Worm (Caenorhabditis elegans): ENCODE measurements around the gene tbc-2.

tbc-2 gene

ce11 chrII:5799553-5799952, 27.7 kb downstream of the tbc-2 start, which contains the start of gene K05F1.8:
Gene K05F1.8, minus strand, starts transcription at chrII:5799653.
- TF ChIP-seq elt-2 (tag; optimal IDR thresholded peaks at IDR 0.05) (no peak), fos-1 (tag; optimal IDR thresholded peaks at IDR 0.05) (no peak), tbx-2 (tag; optimal IDR thresholded peaks at IDR 0.05) (no peak), lsy-12 (tag; optimal IDR thresholded peaks at IDR 0.05) (no peak), ztf-4 (tag; optimal IDR thresholded peaks at IDR 0.05) (no peak), R02D3.7 (tag; optimal IDR thresholded peaks at IDR 0.05) (no peak), ztf-11 (tag; optimal IDR thresholded peaks at IDR 0.05) (no peak), nhr-76 (tag; optimal IDR thresholded peaks at IDR 0.05) (no peak), nhr-67 (tag; optimal IDR thresholded peaks at IDR 0.05) (no peak), aly-2 (tag; optimal IDR thresholded peaks at IDR 0.05) (no peak), nhr-237 (tag; optimal IDR thresholded peaks at IDR 0.05) (no peak)

- no peak for TF ChIP-seq ceh-82 (tag; optimal IDR thresholded peaks at IDR 0.05)
- no peak for TF ChIP-seq elt-1 (tag; optimal IDR thresholded peaks at IDR 0.05)
Observed at ce11 chrII:5797348-5797977, 29.8 kb downstream of the tbc-2 start, which contains the start of the genes msp-63 and msp-142. Gene msp-63, minus strand, starts transcription at chrII:5797448. Gene msp-142, plus strand, starts transcription at chrII:5797927.

- no peak for TF ChIP-seq nhr-25 (tag; optimal IDR thresholded peaks at IDR 0.05)
- no peak for TF ChIP-seq ama-1 (optimal IDR thresholded peaks at IDR 0.05)
- no peak for TF ChIP-seq ceh-28 (tag; optimal IDR thresholded peaks at IDR 0.05)
- no peak for TF ChIP-seq ztf-4 (tag; optimal IDR thresholded peaks at IDR 0.05)
- TF ChIP-seq nfya-1 (tag; optimal IDR thresholded peaks at IDR 0.05; ENCODE audit: insufficient read depth) = no peak
- TF ChIP-seq fkh-10 (GFP tag; optimal IDR thresholded peaks at IDR 0.05) = no peak
- no peak for TF ChIP-seq ztf-11 (tag; optimal IDR thresholded peaks at IDR 0.05)
- TF ChIP-seq elt-2 (tag; optimal IDR thresholded peaks at IDR 0.05) = no peak
- no peak for TF ChIP-seq lsy-12 (tag; optimal IDR thresholded peaks at IDR 0.05)
- no peak for TF ChIP-seq ceh-9 (tag; optimal IDR thresholded peaks at IDR 0.05)
- TF ChIP-seq egl-5 (tag; optimal IDR thresholded peaks at IDR 0.05) = no peak
- TF ChIP-seq elt-1 (tag; optimal IDR thresholded peaks at IDR 0.05) = no peak
- TF ChIP-seq ceh-16 (tag; optimal IDR thresholded peaks at IDR 0.05) = no peak
- no peak for TF ChIP-seq lin-39 (tag; optimal IDR thresholded peaks at IDR 0.05)
- TF ChIP-seq fos-1 (tag; optimal IDR thresholded peaks at IDR 0.05) = no peak
- no peak for TF ChIP-seq tbx-2 (tag; optimal IDR thresholded peaks at IDR 0.05)
Observed at ce11 chrII:5794195-5794594, 33.0 kb downstream of the tbc-2 start, which contains the start of gene acdh-8. Gene acdh-8, plus strand, starts transcription at chrII:5794495.

- TF ChIP-seq skn-1 (tag; optimal IDR thresholded peaks at IDR 0.05) = no peak
- no peak for TF ChIP-seq ZK546.5 (tag; optimal IDR thresholded peaks at IDR 0.05)
- TF ChIP-seq elt-1 (tag; optimal IDR thresholded peaks at IDR 0.05) = no peak
Observed at ce11 chrII:5792490-5792889, 34.8 kb downstream of the tbc-2 start, which contains the start of gene K05F1.14. Gene K05F1.14, minus strand, starts transcription at chrII:5792590.

- TF ChIP-seq egl-5 (tag; optimal IDR thresholded peaks at IDR 0.05) = peak; percentile 70
- peak; percentile 20 for TF ChIP-seq lin-39 (tag; optimal IDR thresholded peaks at IDR 0.05)
- no peak for TF ChIP-seq ama-1 (optimal IDR thresholded peaks at IDR 0.05)
- TF ChIP-seq elt-1 (tag; optimal IDR thresholded peaks at IDR 0.05) = peak; percentile 39
- TF ChIP-seq nhr-77 (tag; optimal IDR thresholded peaks at IDR 0.05) = no peak
Observed at ce11 chrII:5790313-5790773, 36.9 kb downstream of the tbc-2 start, which contains the start of gene lect-2. Gene lect-2, plus strand, starts transcription at chrII:5790723.

ce11 chrII:5788815-5789214, 38.4 kb downstream of the tbc-2 start, which contains the start of gene K05F1.13:
Gene K05F1.13, plus strand, starts transcription at chrII:5789115.
- no peak for TF ChIP-seq ama-1 (optimal IDR thresholded peaks at IDR 0.05)
- no peak for TF ChIP-seq ztf-11 (tag; optimal IDR thresholded peaks at IDR 0.05)

- TF ChIP-seq tbx-2 (tag; optimal IDR thresholded peaks at IDR 0.05) = no peak
- no peak for TF ChIP-seq nhr-11 (tag; optimal IDR thresholded peaks at IDR 0.05)
- TF ChIP-seq ceh-28 (tag; optimal IDR thresholded peaks at IDR 0.05) = no peak
- no peak for TF ChIP-seq unc-62 (GFP tag; optimal IDR thresholded peaks at IDR 0.05)
Observed at ce11 chrII:5785504-5785903, 41.7 kb downstream of the tbc-2 start.

Measured in whole organism, L3 larva.